ENCODE assay signal across 1 worm cellular context in genomic region chrV:10581837-10582300, ce11.
TF ChIP-seq lines count a peak whose summit lies in the region.

Gene T21C9.6, plus strand, starts transcription at chrV:10581887.

TF ChIP-seq in whole organism, L4 larva, 104 proteins besides CTCF, POLR2A, EP300 and RAD21 (continued from another document):
- no peak for TF ChIP-seq nhr-237 (tag; optimal IDR thresholded peaks at IDR 0.05; lab: Kevin White, UChicago)
- TF ChIP-seq hlh-30 (tag; optimal IDR thresholded peaks at IDR 0.05; lab: Kevin White, UChicago; ENCODE audit: insufficient read depth), result no peak
- no peak for TF ChIP-seq Y75B8A.6 (GFP tag; IDR thresholded peaks at IDR 0.05; lab: Robert Waterston, UW)
- TF ChIP-seq gei-8 (GFP tag; optimal IDR thresholded peaks at IDR 0.05; lab: Kevin White, UChicago), result no peak
- TF ChIP-seq hlh-11 (tag; optimal IDR thresholded peaks at IDR 0.05; lab: Kevin White, UChicago), result peak; percentile 16
- no peak for TF ChIP-seq Y5F2A.4 (GFP tag; optimal IDR thresholded peaks at IDR 0.05; lab: Kevin White, UChicago)
- TF ChIP-seq nhr-41 (GFP tag; IDR thresholded peaks at IDR 0.05; lab: Robert Waterston, UW), result no peak
- TF ChIP-seq spr-1 (tag; optimal IDR thresholded peaks at IDR 0.05; lab: Kevin White, UChicago), result no peak
- no peak for TF ChIP-seq hmg-1.1 (GFP tag; IDR thresholded peaks at IDR 0.05; lab: Robert Waterston, UW)
- no peak for TF ChIP-seq nhr-76 (tag; optimal IDR thresholded peaks at IDR 0.05; lab: Kevin White, UChicago)
- no peak for TF ChIP-seq dpl-1 (GFP tag; optimal IDR thresholded peaks at IDR 0.05; lab: Kevin White, UChicago)
- TF ChIP-seq nhr-10 (tag; optimal IDR thresholded peaks at IDR 0.05; lab: Kevin White, UChicago), result no peak
- no peak for TF ChIP-seq Y105C5A.15 (GFP tag; IDR thresholded peaks at IDR 0.05; lab: Robert Waterston, UW)
- no peak for TF ChIP-seq lin-39 (tag; optimal IDR thresholded peaks at IDR 0.05; lab: Kevin White, UChicago)
- no peak for TF ChIP-seq mdt-29 (GFP tag; IDR thresholded peaks at IDR 0.05; lab: Robert Waterston, UW)
- no peak for TF ChIP-seq daf-16 (GFP tag; optimal IDR thresholded peaks at IDR 0.05; lab: Kevin White, UChicago)
- TF ChIP-seq daf-16 (tag; optimal IDR thresholded peaks at IDR 0.05; lab: Kevin White, UChicago), result peak; percentile 47
- no peak for TF ChIP-seq mes-2 (tag; optimal IDR thresholded peaks at IDR 0.05; lab: Kevin White, UChicago; ENCODE audit: poor library complexity, severe bottlenecking)
- TF ChIP-seq lin-38 (GFP tag; IDR thresholded peaks at IDR 0.05; lab: Robert Waterston, UW), result no peak
- TF ChIP-seq lin-1 (GFP tag; IDR thresholded peaks at IDR 0.05; lab: Robert Waterston, UW), result no peak
- no peak for TF ChIP-seq T26A8.4 (GFP tag; IDR thresholded peaks at IDR 0.05; lab: Robert Waterston, UW)
- no peak for TF ChIP-seq mxl-2 (GFP tag; conservative IDR thresholded peaks at IDR 0.05; lab: Robert Waterston, UW)
- no peak for TF ChIP-seq spr-3 (GFP tag; optimal IDR thresholded peaks at IDR 0.05; lab: Kevin White, UChicago)
- TF ChIP-seq lin-13 (GFP tag; optimal IDR thresholded peaks at IDR 0.05; lab: Kevin White, UChicago), result no peak
- no peak for TF ChIP-seq ama-1 (optimal IDR thresholded peaks at IDR 0.05; lab: Kevin White, UChicago)
- peak; percentile 21 for TF ChIP-seq nhr-77 (tag; optimal IDR thresholded peaks at IDR 0.05; lab: Kevin White, UChicago)
- TF ChIP-seq nhr-11 (tag; optimal IDR thresholded peaks at IDR 0.05; lab: Kevin White, UChicago), result no peak
- TF ChIP-seq ceh-20 (GFP tag; IDR thresholded peaks at IDR 0.05; lab: Robert Waterston, UW), result no peak
